Worm (Caenorhabditis elegans): ENCODE results near the gene D1025.1.

DNA sequence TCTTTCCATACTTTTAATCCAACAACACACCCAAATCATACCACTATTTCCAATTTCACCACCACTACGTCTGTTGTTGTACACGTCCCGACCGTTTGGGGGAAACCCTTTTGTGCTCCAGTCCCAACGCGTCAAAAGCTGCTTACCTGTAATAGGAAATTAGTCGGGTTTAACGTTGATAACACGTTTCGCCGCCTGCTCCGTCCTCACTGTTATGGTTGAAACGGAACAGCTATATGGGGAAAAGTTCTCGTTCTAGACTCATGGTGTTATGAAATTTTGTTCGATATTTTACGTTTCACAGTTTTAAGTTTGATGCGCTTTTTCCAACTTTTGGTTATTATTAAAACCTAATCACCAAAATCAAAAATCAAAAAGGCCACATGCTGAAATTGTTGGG lies 15.3 kb downstream of the D1025.1 start:
- no peak for TF ChIP-seq elt-3 (tag; optimal IDR thresholded peaks at IDR 0.05)
- TF ChIP-seq fos-1 (tag; optimal IDR thresholded peaks at IDR 0.05), result no peak

All from whole organism, L2 larva.